Fruit fly (Drosophila melanogaster) whole organism, pupa: Measurements from ENCODE around the gene CG17211.

Experiments used
- Ets98B ChIP-seq: fragments of 200-800 bp; sonication (Bioruptor generic); IDR thresholded peaks from 2 replicates; pipeline ENCODE4 v1.3.6; 2022; ENCODE audit warnings: missing biosample characterization, missing genetic modification characterization
- Pif1B ChIP-seq: fragments of 200-800 bp; sonication (Bioruptor generic); optimal IDR thresholded peaks from 3 replicates; lab custom pipeline; 2016; ENCODE audit warnings: missing biosample characterization, missing genetic modification characterization
- Snoo ChIP-seq: fragments of 200-800 bp; sonication (Bioruptor generic); optimal IDR thresholded peaks from 3 replicates; lab custom pipeline; 2017; ENCODE audit warnings: missing biosample characterization, mild to moderate bottlenecking, missing genetic modification characterization, inconsistent platforms

dm6 chr2L:12078695-12079094 lies 35.5 kb upstream of the CG17211 start:
- TF ChIP-seq Snoo (tag; lab: Kevin White, UChicago): no peak
- TF ChIP-seq Pif1B (GFP tag; lab: Kevin White, UChicago): no peak
- no peak for TF ChIP-seq Ets98B (GFP tag; lab: Robert Waterston, UW)
